Worm (Caenorhabditis elegans) whole organism, L3 larva: ENCODE data around the gene Y68A4A.10.

ENCODE experiments used
- ama-1 ChIP-seq: fragments of 150-350 bp; optimal IDR thresholded peaks from 2 replicates; lab custom pipeline; 2018
- ceh-82 ChIP-seq: fragments of 150-350 bp; optimal IDR thresholded peaks from 2 replicates; lab custom pipeline; 2014; ENCODE audit warnings: missing biosample characterization, missing genetic modification characterization
- egl-27 ChIP-seq: sonication (generic microtip); optimal IDR thresholded peaks from 4 replicates; lab custom pipeline; 2017; ENCODE audit warnings: missing biosample characterization, missing genetic modification reagents, missing genetic modification characterization
- fos-1 ChIP-seq: fragments of 150-350 bp; optimal IDR thresholded peaks from 2 replicates; lab custom pipeline; 2014; ENCODE audit warnings: missing biosample characterization, missing genetic modification characterization
- lin-39 ChIP-seq: fragments of 150-350 bp; optimal IDR thresholded peaks from 2 replicates; lab custom pipeline; 2018; ENCODE audit warnings: missing biosample characterization, missing genetic modification reagents, missing genetic modification characterization
- lsy-12 ChIP-seq: sonication (generic microtip); optimal IDR thresholded peaks from 2 replicates; lab custom pipeline; 2016; ENCODE audit warnings: mild to moderate bottlenecking, missing genetic modification characterization, missing compliant biosample characterization
- nhr-77 ChIP-seq: fragments of 150-350 bp; optimal IDR thresholded peaks from 2 replicates; lab custom pipeline; 2014; ENCODE audit warnings: missing biosample characterization, missing genetic modification characterization
- pha-4 ChIP-seq: fragments of 150-350 bp; optimal IDR thresholded peaks from 2 replicates; lab custom pipeline; 2014; ENCODE audit warnings: missing biosample characterization, missing genetic modification reagents, missing genetic modification characterization
- sea-2 ChIP-seq: fragments of 150-350 bp; sonication (generic microtip); optimal IDR thresholded peaks from 4 replicates; lab custom pipeline; 2014; ENCODE audit warnings: missing biosample characterization, missing genetic modification reagents, missing genetic modification characterization
- tbx-2 ChIP-seq: sonication (generic microtip); optimal IDR thresholded peaks from 2 replicates; lab custom pipeline; 2016; ENCODE audit warnings: mild to moderate bottlenecking, missing genetic modification characterization, missing compliant biosample characterization
- unc-39 ChIP-seq: sonication (generic microtip); optimal IDR thresholded peaks from 4 replicates; lab custom pipeline; 2017; ENCODE audit warnings: missing biosample characterization, missing genetic modification characterization
- unc-62 ChIP-seq: fragments of 150-350 bp; sonication (generic microtip); optimal IDR thresholded peaks from 4 replicates; lab custom pipeline; 2014; ENCODE audit warnings: missing biosample characterization, missing genetic modification reagents, missing genetic modification characterization
- zag-1 ChIP-seq: fragments of 150-350 bp; optimal IDR thresholded peaks from 2 replicates; lab custom pipeline; 2014; ENCODE audit warnings: missing biosample characterization, missing genetic modification characterization
- ztf-4 ChIP-seq: fragments of 150-350 bp; optimal IDR thresholded peaks from 2 replicates; lab custom pipeline; 2014; ENCODE audit warnings: missing biosample characterization, missing genetic modification characterization

ce11 chrV:17215602-17216001 is 13.7 kb downstream of the Y68A4A.10 start:
- no peak for TF ChIP-seq sea-2 (GFP tag; lab: Kevin White, UChicago)
- TF ChIP-seq unc-39 (tag; lab: Kevin White, UChicago): no peak
- no peak for TF ChIP-seq egl-27 (tag; lab: Kevin White, UChicago)
- no peak for TF ChIP-seq ceh-82
- TF ChIP-seq lin-39 (tag; lab: Kevin White, UChicago): no peak
- TF ChIP-seq ztf-4 (tag; lab: Kevin White, UChicago): no peak
- TF ChIP-seq lsy-12: no peak
- no peak for TF ChIP-seq pha-4 (tag; lab: Kevin White, UChicago)
- TF ChIP-seq tbx-2: no peak
- no peak for TF ChIP-seq nhr-77 (tag; lab: Kevin White, UChicago)
- TF ChIP-seq unc-62 (GFP tag; lab: Kevin White, UChicago): no peak
- TF ChIP-seq fos-1 (tag; lab: Kevin White, UChicago): no peak
- no peak for TF ChIP-seq zag-1 (tag; lab: Kevin White, UChicago)
- no peak for TF ChIP-seq ama-1 (lab: Kevin White, UChicago)
